Worm (Caenorhabditis elegans): ENCODE data around the gene F52E1.2.

F52E1.2 gene

ce11 chrV:8424840-8425814 is 14.7 kb downstream of the F52E1.2 start:
- TF ChIP-seq nhr-80 (tag; optimal IDR thresholded peaks at IDR 0.05) (peak; percentile 94), snpc-3.4 (tag; optimal IDR thresholded peaks at IDR 0.05) (peak; percentile 42), D2030.7 (GFP tag; IDR thresholded peaks at IDR 0.05) (no peak), lin-26 (GFP tag; IDR thresholded peaks at IDR 0.05) (peak; percentile 48; the same call in 1 of the 2 replicates), madf-8 (GFP tag; conservative IDR thresholded peaks at IDR 0.05) (peak; percentile 64), pbrm-1 (GFP tag; IDR thresholded peaks at IDR 0.05) (0 out of 2 replicates have a peak, but pooled peaks have one; percentile 8), K11D2.4 (GFP tag; IDR thresholded peaks at IDR 0.05) (no peak), B0035.1 (tag; optimal IDR thresholded peaks at IDR 0.05) (no peak), F49E8.2 (tag; optimal IDR thresholded peaks at IDR 0.05; ENCODE audit: insufficient read depth) (peak; percentile 31), somi-1 (GFP tag; optimal IDR thresholded peaks at IDR 0.05) (no peak), cebp-1 (GFP tag; IDR thresholded peaks at IDR 0.05) (peak; percentile 30; the same call in 1 of the 2 replicates), cebp-1 (tag; optimal IDR thresholded peaks at IDR 0.05) (peak; percentile 62), ztf-22 (GFP tag; optimal IDR thresholded peaks at IDR 0.05) (peak; percentile 32), lsl-1 (GFP tag; optimal IDR thresholded peaks at IDR 0.05) (peak; percentile 96), unc-62 (GFP tag; optimal IDR thresholded peaks at IDR 0.05) (peak; percentile 65), pha-4 (tag; optimal IDR thresholded peaks at IDR 0.05) (peak; percentile 55), let-607 (tag; optimal IDR thresholded peaks at IDR 0.05) (no peak), lin-54 (GFP tag; optimal IDR thresholded peaks at IDR 0.05) (peak; percentile 52), atf-7 (tag; optimal IDR thresholded peaks at IDR 0.05) (peak; percentile 20), B0261.1 (tag; optimal IDR thresholded peaks at IDR 0.05) (no peak), nhr-179 (tag; optimal IDR thresholded peaks at IDR 0.05) (no peak), ztf-25 (GFP tag; IDR thresholded peaks at IDR 0.05) (no peak), madf-6 (GFP tag; IDR thresholded peaks at IDR 0.05) (peak; percentile 84), ZK185.1 (tag; optimal IDR thresholded peaks at IDR 0.05; ENCODE audit: poor library complexity, severe bottlenecking) (no peak), nhr-90 (tag; optimal IDR thresholded peaks at IDR 0.05) (peak; percentile 9), hlh-12 (tag; optimal IDR thresholded peaks at IDR 0.05) (no peak), rec-8 (tag; optimal IDR thresholded peaks at IDR 0.05) (no peak), ekl-4 (GFP tag; IDR thresholded peaks at IDR 0.05) (no peak), xnd-1 (tag; optimal IDR thresholded peaks at IDR 0.05) (peak; percentile 79), F39B2.1 (GFP tag; IDR thresholded peaks at IDR 0.05) (no peak), cebp-2 (GFP tag; IDR thresholded peaks at IDR 0.05) (no peak), F33H1.4 (GFP tag; IDR thresholded peaks at IDR 0.05) (peak; percentile 86), snpc-4 (GFP tag; optimal IDR thresholded peaks at IDR 0.05) (no peak), snpc-4 (tag; optimal IDR thresholded peaks at IDR 0.05) (peak in 3 of 4 experiments; percentile 42 to 69 (median 65))

ce11 chrV:8426210-8426609 is 15.8 kb downstream of the F52E1.2 start:
- TF ChIP-seq hmg-1.2 (GFP tag; IDR thresholded peaks at IDR 0.05) (peak; percentile 38; the same call in 1 of the 2 replicates), F33H1.4 (GFP tag; IDR thresholded peaks at IDR 0.05) (no peak), F39B2.1 (GFP tag; IDR thresholded peaks at IDR 0.05) (no peak), hsf-1 (GFP tag; IDR thresholded peaks at IDR 0.05) (peak; percentile 56; the same call in 1 of the 2 replicates), rpc-1 (optimal IDR thresholded peaks at IDR 0.05) (peak; percentile 25), rpc-1 (tag; optimal IDR thresholded peaks at IDR 0.05) (no peak)
